Fruit fly (Drosophila melanogaster) whole organism: Measurements from ENCODE around the gene Rbp1-like.

ENCODE experiments used
- CG8478 ChIP-seq: fragments of >200 bp; optimal IDR thresholded peaks from 2 replicates; lab custom pipeline; 2018; ENCODE audit warnings: inconsistent platforms
- Dll ChIP-seq: fragments of >200 bp; optimal IDR thresholded peaks from 2 replicates; lab custom pipeline; 2017
- EcR ChIP-seq, 2 experiments: fragments of >200 bp; optimal IDR thresholded peaks; 2 replicates each; lab custom pipeline; 2017; ENCODE audit warnings: missing biosample characterization in 2 of 2, missing genetic modification characterization in 2 of 2, missing genetic modification reagents in 2 of 2
- pan ChIP-seq: fragments of >200 bp; optimal IDR thresholded peaks from 2 replicates; lab custom pipeline; 2017
- psq ChIP-seq: fragments of >200 bp; optimal IDR thresholded peaks from 2 replicates; lab custom pipeline; 2017
- usp ChIP-seq: fragments of >200 bp; optimal IDR thresholded peaks from 2 replicates; lab custom pipeline; 2017; ENCODE audit warnings: missing biosample characterization, missing genetic modification characterization, mixed read lengths

- no peak for TF ChIP-seq psq (lab: Kevin White, UChicago)
- no peak for TF ChIP-seq Dll (lab: Kevin White, UChicago)
- no peak for TF ChIP-seq CG8478
- no peak for TF ChIP-seq usp (GFP tag; lab: Kevin White, UChicago)
- TF ChIP-seq EcR (GFP tag; optimal IDR thresholded peaks at IDR 0.05; lab: Kevin White, UChicago): no peak
- no peak for TF ChIP-seq pan
These were observed 23.0 kb upstream of the Rbp1-like start for dm6 chrX:13407673-13408072.
